Worm (Caenorhabditis elegans) whole organism, L4 larva: ENCODE measurements around the gene acl-4.

Experiments
- R02D3.7 ChIP-seq: fragments of 150-350 bp; sonication (generic microtip); optimal IDR thresholded peaks from 3 replicates; lab custom pipeline; 2014; ENCODE audit warnings: missing biosample characterization, missing genetic modification characterization
- Y48G9A.11 ChIP-seq: fragments of 200-800 bp; sonication (Bioruptor generic); IDR thresholded peaks from 2 replicates; pipeline ENCODE4 v1.3.6; 2022; ENCODE audit warnings: missing genetic modification reagents, missing genetic modification characterization, missing compliant biosample characterization
- aly-2 ChIP-seq: sonication (generic microtip); optimal IDR thresholded peaks from 2 replicates; lab custom pipeline; 2018; ENCODE audit warnings: missing biosample characterization, missing genetic modification characterization
- daf-12 ChIP-seq: fragments of 150-350 bp; optimal IDR thresholded peaks from 2 replicates; lab custom pipeline; 2014; ENCODE audit warnings: missing biosample characterization, missing genetic modification reagents, missing genetic modification characterization
- dpl-1 ChIP-seq: fragments of 150-350 bp; optimal IDR thresholded peaks from 2 replicates; lab custom pipeline; 2014; ENCODE audit warnings: missing biosample characterization, missing genetic modification reagents, missing genetic modification characterization
- jun-1 ChIP-seq: fragments of 150-350 bp; optimal IDR thresholded peaks from 2 replicates; lab custom pipeline; 2014; ENCODE audit warnings: missing biosample characterization, missing genetic modification reagents, missing genetic modification characterization
- nhr-237 ChIP-seq: sonication (generic microtip); optimal IDR thresholded peaks from 2 replicates; lab custom pipeline; 2017; ENCODE audit warnings: missing biosample characterization, missing genetic modification characterization
- nhr-76 ChIP-seq: fragments of 150-350 bp; optimal IDR thresholded peaks from 2 replicates; lab custom pipeline; 2014; ENCODE audit warnings: missing biosample characterization, missing genetic modification characterization
- unc-39 ChIP-seq: sonication (generic microtip); optimal IDR thresholded peaks from 2 replicates; lab custom pipeline; 2017; ENCODE audit warnings: missing biosample characterization, missing genetic modification characterization
- ztf-11 ChIP-seq: fragments of 150-350 bp; optimal IDR thresholded peaks from 2 replicates; lab custom pipeline; 2014; ENCODE audit warnings: missing biosample characterization, missing genetic modification characterization

- TF ChIP-seq nhr-237 (tag; lab: Kevin White, UChicago), result no peak
- no peak for TF ChIP-seq nhr-76
- no peak for TF ChIP-seq ztf-11 (tag; lab: Kevin White, UChicago)
- no peak for TF ChIP-seq aly-2 (tag; lab: Kevin White, UChicago)
- no peak for TF ChIP-seq daf-12 (tag; lab: Kevin White, UChicago)
- no peak for TF ChIP-seq unc-39 (tag; lab: Kevin White, UChicago)
- no peak for TF ChIP-seq jun-1
- TF ChIP-seq Y48G9A.11, result no peak
- TF ChIP-seq R02D3.7 (tag; lab: Kevin White, UChicago), result no peak
- TF ChIP-seq dpl-1, result no peak
Observed at ce11 chrX:2084988-2085387, 14.7 kb upstream of the acl-4 start, which contains the start of gene F49H12.2.
